Fruit fly (Drosophila melanogaster): ENCODE data around the gene CG43307.

dm6 chr2L:5798629-5799028 is 12.7 kb upstream of the CG43307 start:
- TF ChIP-seq psq (optimal IDR thresholded peaks at IDR 0.05) (no peak), pan (optimal IDR thresholded peaks at IDR 0.05) (no peak), usp (GFP tag; optimal IDR thresholded peaks at IDR 0.05) (no peak), EcR (GFP tag; optimal IDR thresholded peaks at IDR 0.05) (no peak), CG8478 (optimal IDR thresholded peaks at IDR 0.05) (no peak), Dll (optimal IDR thresholded peaks at IDR 0.05) (no peak)
